Fruit fly (Drosophila melanogaster) S2 (cell line): ENCODE data around the gene spirit.
A peak's percentile ranks its signal among the peaks of the same experiment; 100 is the strongest.

Source experiments
- CG8478 ChIP-seq: fragments of >200 bp; optimal IDR thresholded peaks from 2 replicates; lab custom pipeline; 2018
- CTCF ChIP-seq, 2 experiments: fragments of >200 bp; optimal IDR thresholded peaks; 2 replicates each; lab custom pipeline; 2018

Gene spirit

DNA sequence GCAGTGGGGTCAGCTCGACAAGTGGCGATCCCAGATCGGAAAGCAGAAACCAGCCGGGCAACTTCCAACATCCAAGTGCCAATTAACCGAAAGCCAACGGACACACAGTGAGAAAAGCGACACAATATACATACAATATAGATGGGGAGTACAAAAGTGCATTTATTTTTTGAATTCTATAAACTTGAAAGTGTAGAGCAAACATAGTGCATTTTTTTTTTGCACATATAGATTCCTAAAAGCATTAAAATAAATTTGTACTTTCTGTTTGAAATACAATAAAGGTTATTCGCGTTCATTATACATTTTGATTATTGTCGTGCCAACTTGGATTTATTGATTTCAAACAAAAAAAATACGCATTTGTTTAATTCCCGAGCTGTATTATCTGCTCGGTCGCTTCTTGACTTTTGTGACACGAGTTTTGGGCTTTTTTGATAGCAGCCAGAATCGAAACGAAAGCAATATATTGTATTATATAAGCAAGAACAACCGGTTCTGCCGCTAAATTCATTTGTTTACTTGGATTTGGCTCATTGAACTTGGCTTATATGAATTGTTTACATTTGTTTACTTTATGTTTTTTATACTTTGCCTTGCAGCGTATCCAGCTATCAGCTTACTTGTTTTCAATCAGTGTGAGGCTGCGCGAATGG lies at the start of gene spirit:
Gene spirit, minus strand, starts transcription at position 655 of the 656 bp plus-strand sequence.
- TF ChIP-seq CG8478: no peak
- no peak for TF ChIP-seq CTCF (optimal IDR thresholded peaks at IDR 0.05; lab: Kevin White, UChicago)

DNA sequence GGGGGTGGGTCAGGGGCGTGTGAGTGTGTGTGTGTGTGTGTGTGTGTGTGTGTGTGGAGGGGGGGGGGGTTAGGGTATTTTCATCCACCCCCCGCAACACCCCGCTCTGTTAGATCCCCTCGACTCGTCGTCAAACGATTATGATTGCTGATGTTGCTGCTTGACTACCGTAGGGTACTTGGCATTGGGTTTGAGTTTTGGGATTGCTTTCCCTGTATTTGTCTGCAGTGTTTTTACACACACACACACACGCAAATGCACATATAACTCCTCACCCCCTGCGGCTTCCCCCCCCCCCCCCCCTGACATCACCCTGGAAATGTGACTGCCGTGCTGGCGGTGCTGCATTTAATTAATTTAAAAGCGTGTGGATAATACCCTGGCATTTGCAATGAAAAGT lies 49.0 kb upstream of the spirit start:
- TF ChIP-seq CTCF (optimal IDR thresholded peaks at IDR 0.05; lab: Kevin White, UChicago) (no peak), CG8478 (no peak)

DNA sequence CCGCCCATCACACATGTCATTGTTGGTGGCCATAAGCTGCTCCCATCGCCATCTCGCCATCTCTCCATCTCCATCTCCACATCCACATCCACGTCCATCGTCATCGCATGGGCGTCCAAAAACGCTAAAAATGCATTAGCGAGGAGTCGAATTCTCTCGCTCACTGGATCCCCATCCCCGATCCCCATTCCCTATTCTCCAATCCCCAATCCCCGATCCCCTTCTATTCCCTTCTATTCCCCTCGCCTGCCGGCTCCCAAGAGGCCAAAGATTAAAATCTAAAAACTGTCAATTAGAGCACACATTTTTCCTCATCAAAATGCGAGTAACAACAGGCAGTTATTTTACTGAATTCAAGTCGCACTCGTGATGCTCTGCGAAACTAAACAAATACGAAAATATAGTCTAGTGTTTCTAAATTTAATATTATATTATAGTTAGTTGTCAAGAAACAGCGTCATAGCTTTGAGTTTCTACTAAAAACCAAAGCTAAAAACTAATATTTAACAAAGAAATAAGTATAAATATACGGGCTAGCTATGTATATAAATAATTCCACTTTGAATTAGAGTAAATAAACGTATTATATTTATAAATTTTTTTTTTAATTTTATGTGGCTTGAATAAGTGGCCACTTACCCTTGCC lies 43.5 kb upstream of the spirit start:
- TF ChIP-seq CTCF (optimal IDR thresholded peaks at IDR 0.05; lab: Kevin White, UChicago) (no peak), CG8478 (no peak)

DNA sequence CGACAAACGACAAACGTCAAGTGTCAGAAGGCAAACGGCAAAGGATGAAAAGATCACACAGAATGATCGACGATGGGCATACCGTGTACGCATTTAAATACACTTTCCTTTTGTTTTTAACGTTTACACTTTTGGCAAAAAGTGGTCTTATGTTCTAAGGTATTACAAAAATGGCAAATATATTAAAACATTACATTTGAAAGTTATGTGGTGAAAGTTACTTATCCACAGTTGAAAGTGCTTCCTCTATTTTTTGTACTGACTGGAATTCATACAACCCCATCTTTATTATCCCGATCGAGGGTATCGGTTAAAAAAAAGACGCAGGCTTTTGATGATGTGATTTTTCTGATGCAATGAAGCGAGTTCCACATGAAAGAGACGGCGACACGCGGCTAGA lies 42.9 kb upstream of the spirit start:
- TF ChIP-seq CG8478 (no peak), CTCF (optimal IDR thresholded peaks at IDR 0.05; lab: Kevin White, UChicago) (no peak)

DNA sequence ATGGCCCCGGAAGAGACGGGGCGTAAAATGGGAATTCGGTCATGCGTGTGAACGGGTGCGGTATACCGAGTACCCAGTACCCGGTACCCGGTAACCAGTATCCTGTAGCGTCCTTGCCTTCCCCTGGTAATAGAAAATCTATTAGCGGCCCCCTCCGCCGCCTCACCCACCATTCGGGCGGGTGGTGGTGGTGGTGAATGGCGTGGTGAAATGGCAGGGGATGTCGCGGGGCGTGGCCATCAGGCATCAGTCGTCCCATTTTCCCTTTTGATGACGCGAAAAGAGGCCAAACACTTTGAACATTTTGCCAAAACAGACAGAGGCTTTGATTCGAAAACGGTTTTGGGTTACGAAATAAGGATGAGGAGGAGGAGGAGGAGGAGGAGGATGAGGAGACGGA lies 34.5 kb upstream of the spirit start:
- no peak for TF ChIP-seq CTCF (optimal IDR thresholded peaks at IDR 0.05; lab: Kevin White, UChicago)
- no peak for TF ChIP-seq CG8478

DNA sequence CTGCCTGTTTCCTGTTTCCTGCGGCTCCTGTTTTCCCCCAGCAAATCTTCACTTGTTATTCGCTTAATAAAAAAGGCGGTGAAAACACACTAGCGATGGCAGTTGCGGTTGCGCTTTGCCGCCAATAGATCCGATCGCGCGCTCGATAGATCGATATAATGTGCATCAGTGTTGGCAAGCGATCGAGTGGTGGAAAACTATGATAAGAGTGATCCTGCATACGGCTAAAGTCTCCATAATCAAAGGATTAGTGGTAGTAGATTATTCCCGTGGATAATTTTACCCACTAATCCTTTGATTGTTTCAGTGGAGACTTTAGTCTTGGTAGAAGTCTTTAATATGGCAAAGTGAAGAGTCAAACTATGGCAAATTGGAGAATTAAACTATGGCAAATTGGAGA lies 32.8 kb upstream of the spirit start, which contains the start of gene Caf1-180:
Gene Caf1-180, minus strand, starts transcription at position 99 of the 400 bp plus-strand sequence.
- TF ChIP-seq CG8478 (no peak), CTCF (optimal IDR thresholded peaks at IDR 0.05; lab: Kevin White, UChicago) (peak; percentile 50 to 61)

DNA sequence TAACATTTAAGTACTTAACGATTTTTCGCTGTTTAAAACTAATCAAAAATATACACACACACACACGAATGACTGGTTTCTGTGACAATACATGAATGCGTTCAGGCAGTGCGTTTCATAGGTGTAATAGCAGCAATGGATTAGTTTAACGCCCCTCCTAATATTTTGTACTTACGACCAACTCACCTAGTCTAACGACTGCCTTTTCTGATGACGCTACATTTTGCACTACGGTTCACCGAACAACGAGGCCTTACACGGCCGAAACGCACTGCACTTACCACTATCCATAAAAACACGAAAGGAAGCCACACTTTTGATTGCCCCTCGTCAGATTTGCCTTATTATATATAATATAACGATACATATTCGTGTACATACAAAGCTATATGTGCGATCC lies 27.8 kb upstream of the spirit start:
- TF ChIP-seq CG8478 (no peak), CTCF (optimal IDR thresholded peaks at IDR 0.05; lab: Kevin White, UChicago) (no peak)

DNA sequence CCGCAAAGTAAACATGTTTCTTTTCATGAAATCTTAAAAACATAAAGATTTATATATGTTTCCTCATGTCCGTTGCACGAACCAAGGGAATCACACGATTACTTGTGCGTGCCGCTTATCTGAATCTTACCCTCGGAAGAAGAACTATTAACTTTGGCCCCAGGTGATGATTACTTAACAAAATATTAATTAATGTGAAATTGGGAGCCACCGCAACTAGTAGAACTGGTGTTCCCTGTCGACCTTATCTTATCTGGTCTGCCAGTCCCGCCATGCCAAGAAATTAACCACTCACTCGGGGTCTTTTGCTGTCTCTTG lies 19.7 kb upstream of the spirit start:
- TF ChIP-seq CTCF (optimal IDR thresholded peaks at IDR 0.05; lab: Kevin White, UChicago) (no peak), CG8478 (no peak)

DNA sequence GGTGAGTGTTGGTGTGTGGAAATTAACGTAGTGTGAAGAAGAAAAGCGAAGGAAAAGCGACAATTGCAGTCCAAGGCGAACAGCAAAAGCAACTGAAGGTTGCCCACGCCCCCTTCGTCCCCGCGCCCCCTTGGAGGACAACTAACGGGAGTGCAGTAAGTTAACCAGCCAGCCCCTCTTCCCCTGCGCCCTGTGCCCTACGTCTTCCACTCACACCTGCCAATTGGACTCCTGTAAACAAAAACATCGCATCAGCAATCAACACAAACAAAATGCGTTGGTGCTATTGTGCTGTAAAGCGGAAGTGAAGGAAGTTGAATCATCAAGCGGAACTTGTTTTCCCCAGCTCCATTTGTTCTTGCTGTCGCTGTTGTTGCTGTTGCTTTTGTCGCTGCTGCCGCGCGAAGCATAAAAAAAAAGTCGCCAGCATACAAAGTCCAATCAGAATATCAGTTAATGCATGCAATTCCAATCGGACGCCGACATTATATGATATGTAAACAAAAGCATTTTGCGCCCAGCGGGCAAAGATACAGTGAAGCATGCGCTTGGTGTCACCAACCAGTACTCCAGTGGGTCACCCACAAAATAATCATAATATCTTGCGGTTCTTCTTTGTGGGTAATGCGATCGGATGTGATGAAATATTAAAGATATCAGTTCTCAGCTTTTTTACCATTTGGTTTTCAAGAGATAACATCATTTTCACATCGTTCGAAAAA lies 19.2 kb upstream of the spirit start:
- no peak for TF ChIP-seq CG8478
- no peak for TF ChIP-seq CTCF (optimal IDR thresholded peaks at IDR 0.05; lab: Kevin White, UChicago)

DNA sequence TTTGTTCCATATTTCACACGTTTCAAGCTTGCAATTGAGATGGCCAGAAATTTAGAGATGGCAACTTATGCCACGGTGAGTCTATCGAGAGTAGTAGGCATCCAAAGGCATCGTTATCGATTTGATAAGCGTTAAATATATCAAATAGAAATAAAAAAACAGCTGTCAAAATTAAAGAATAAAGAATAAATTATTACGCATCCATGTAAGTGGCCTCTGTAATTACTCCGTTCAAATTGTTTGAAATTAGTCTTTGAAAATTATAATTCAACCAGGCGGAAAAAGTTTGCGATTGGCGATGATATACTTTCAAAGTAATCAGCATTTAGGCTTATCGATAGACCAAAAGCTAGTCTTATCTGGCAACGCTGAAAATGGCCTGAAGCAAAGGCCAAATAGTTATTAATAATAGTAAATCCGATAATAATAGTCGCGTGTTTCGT lies 18.3 kb upstream of the spirit start, which contains the start of the genes CG12659 and Crag:
Gene CG12659, minus strand, starts transcription at position 45 of the 443 bp plus-strand sequence.
Gene Crag, plus strand, starts transcription at position 347 of the 443 bp plus-strand sequence.
- TF ChIP-seq CG8478: no peak
- no peak for TF ChIP-seq CTCF (optimal IDR thresholded peaks at IDR 0.05; lab: Kevin White, UChicago)

DNA sequence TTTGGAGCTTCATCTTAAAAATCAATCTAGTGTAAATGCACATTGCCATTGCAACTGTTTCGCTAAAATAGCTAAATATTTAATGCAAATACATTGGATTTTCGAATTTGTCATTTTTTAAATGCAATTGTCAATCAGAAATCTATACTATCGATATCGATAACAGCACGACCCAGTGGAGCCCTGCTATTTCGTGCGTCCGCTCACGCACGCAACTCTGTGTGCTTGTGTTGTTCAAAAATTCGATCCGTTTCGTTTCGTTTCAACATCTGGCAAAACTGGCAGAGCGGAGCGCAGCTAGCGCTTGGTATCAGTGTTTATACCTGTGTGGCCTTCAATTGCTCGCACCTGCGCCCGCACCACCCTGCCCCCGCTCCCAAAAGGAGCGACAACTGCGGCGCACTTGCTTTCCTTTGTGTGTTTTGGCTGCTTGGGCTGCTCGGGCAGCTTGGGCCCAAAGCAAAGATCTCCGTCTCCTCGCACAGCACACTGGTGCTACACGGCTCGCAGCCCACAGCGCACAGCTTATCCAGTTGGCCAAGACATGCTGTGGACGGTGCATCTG lies 15.3 kb upstream of the spirit start, which contains the start of gene CG12081:
Gene CG12081, plus strand, starts transcription at position 205 of the 565 bp plus-strand sequence.
- TF ChIP-seq CTCF (optimal IDR thresholded peaks at IDR 0.05; lab: Kevin White, UChicago): peak; percentile 22 to 26
- no peak for TF ChIP-seq CG8478

DNA sequence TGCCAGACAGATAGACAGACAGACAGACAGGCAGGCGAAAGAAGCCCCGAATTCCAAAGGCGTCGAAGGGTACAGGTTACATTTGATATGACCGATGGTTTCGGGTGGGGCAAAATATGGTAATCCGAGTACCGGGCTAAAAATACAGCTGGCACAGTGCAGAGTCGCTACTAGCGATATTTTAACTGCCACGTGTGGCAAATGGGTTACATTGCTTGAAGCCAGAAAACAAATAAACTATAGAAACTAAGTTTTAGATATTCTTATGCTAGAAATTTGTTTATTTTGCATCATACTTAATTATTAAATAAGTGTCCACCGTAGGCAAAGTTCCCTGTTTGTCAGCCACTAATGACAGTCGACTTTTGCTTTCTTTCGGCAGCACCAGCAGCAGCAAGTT lies 9.8 kb upstream of the spirit start:
- no peak for TF ChIP-seq CTCF (optimal IDR thresholded peaks at IDR 0.05; lab: Kevin White, UChicago)

DNA sequence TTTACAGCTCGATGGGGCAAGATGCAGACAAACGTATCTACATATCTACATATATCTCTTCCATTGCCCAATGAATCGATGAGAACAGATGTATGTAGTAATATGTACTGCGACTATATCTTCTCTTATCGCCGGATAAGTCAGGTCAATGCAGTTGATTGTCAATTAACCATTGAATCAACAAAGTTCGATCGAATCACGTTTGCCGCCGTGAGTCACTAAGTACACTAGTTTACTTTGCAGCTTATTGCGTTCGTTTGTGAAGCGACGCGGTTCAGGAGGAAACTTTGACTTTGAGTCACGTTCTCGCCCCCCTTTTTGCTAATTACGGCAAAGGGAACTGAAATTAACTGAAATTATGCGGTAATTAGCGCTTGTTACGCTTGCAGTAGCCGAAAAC lies 7.4 kb upstream of the spirit start:
- TF ChIP-seq CG8478: no peak
- no peak for TF ChIP-seq CTCF (optimal IDR thresholded peaks at IDR 0.05; lab: Kevin White, UChicago)

DNA sequence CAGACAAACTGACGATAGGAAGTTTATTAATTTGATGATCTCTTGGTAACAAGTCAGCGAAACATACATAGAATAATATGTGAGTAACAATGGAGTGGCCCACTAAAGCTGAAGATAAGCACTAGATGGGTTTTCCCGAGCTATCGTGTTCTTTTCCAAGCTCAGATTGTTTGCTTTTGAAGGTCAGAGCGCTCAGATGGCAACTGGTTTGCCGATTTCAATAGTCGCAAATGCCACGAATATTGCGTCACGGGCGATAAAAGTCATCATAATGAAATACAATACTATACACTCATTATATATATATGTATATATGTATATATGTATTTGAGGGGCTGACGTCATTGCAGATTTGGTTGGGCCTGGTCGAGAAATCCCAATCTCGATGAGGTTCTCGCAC lies 6.5 kb upstream of the spirit start:
- TF ChIP-seq CG8478 (no peak), CTCF (optimal IDR thresholded peaks at IDR 0.05; lab: Kevin White, UChicago) (no peak)

DNA sequence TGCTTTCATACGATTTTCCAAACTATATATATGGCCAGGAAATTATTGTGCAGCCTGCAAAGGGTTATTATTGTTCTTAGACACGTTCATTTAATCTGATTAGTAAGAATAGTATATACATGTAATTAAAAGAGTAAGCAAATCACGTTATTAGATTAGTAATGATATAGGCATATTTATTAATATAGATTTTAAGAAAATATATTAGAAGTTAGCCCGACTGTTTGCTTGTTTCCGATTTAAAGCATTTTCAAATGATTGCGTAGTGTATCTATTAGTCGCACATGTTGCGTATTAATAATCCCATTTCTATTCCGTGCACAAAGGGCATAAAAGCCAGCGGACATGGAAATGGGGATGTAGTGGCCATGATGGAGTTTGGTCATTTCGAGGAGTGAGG lies 5.7 kb upstream of the spirit start:
- TF ChIP-seq CG8478 (no peak), CTCF (optimal IDR thresholded peaks at IDR 0.05; lab: Kevin White, UChicago) (no peak)

DNA sequence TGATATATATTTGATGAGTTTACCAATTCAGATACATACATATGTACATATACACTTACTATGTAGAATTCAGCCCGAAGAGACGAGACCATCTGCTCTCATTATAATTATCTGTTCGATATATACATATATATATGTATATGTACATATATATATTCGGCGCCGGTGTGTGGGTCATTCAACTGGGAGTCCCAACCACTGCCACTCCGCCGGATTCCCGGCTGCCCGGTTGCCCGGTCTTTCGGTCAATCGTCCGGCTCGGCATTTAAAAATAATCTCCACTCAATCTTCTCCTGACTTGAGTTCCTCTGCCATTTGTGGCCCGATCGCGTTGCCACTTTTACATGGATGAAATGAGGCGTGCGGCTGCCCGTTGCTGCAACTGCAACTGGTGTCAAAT lies 3.3 kb upstream of the spirit start:
- TF ChIP-seq CG8478: no peak
- TF ChIP-seq CTCF (optimal IDR thresholded peaks at IDR 0.05; lab: Kevin White, UChicago): no peak
